Worm (Caenorhabditis elegans): ENCODE data around the gene pisy-1.

Gene pisy-1

ce11 chrII:12738284-12739201 is at the start of gene pisy-1:
TSS of gene pisy-1 (minus strand) at chrII:12738334.
- TF ChIP-seq ztf-26 (tag; optimal IDR thresholded peaks at IDR 0.05): no peak
- TF ChIP-seq F10E7.11 (tag; optimal IDR thresholded peaks at IDR 0.05): no peak
- TF ChIP-seq fkh-3 (tag; optimal IDR thresholded peaks at IDR 0.05): no peak
- no peak for TF ChIP-seq akir-1 (GFP tag; optimal IDR thresholded peaks at IDR 0.05)
- peak; percentile 31 for TF ChIP-seq snpc-1.3 (tag; optimal IDR thresholded peaks at IDR 0.05; ENCODE audit: insufficient read depth)
- peak; percentile 18 for TF ChIP-seq athp-1 (tag; optimal IDR thresholded peaks at IDR 0.05)
- no peak for TF ChIP-seq snpc-3.4 (tag; optimal IDR thresholded peaks at IDR 0.05)
- TF ChIP-seq nhr-27 (tag; optimal IDR thresholded peaks at IDR 0.05): no peak
- no peak for TF ChIP-seq F49E8.2 (tag; optimal IDR thresholded peaks at IDR 0.05; ENCODE audit: insufficient read depth)
- no peak for TF ChIP-seq aptf-2 (GFP tag; conservative IDR thresholded peaks at IDR 0.05)
- no peak for TF ChIP-seq K11D2.4 (GFP tag; IDR thresholded peaks at IDR 0.05)
- no peak for TF ChIP-seq madf-8 (GFP tag; conservative IDR thresholded peaks at IDR 0.05)
- TF ChIP-seq rpc-1 (optimal IDR thresholded peaks at IDR 0.05): no peak
- no peak for TF ChIP-seq rpc-1 (tag; optimal IDR thresholded peaks at IDR 0.05)
- peak; percentile 16; the same call in 1 of the 2 replicates for TF ChIP-seq pbrm-1 (GFP tag; IDR thresholded peaks at IDR 0.05)
- no peak for TF ChIP-seq pha-4 (tag; optimal IDR thresholded peaks at IDR 0.05)
- TF ChIP-seq ccch-3 (GFP tag; optimal IDR thresholded peaks at IDR 0.05): no peak
- no peak for TF ChIP-seq let-607 (tag; optimal IDR thresholded peaks at IDR 0.05)
- TF ChIP-seq snpc-4 (GFP tag; optimal IDR thresholded peaks at IDR 0.05): no peak
- TF ChIP-seq snpc-4 (tag; optimal IDR thresholded peaks at IDR 0.05): no peak
- TF ChIP-seq repo-1 (tag; optimal IDR thresholded peaks at IDR 0.05): no peak
- peak; percentile 58; the same call in 1 of the 2 replicates for TF ChIP-seq Y79H2A.3 (GFP tag; conservative IDR thresholded peaks at IDR 0.05)
- no peak for TF ChIP-seq xnd-1 (tag; optimal IDR thresholded peaks at IDR 0.05)
- no peak for TF ChIP-seq lir-1 (GFP tag; conservative IDR thresholded peaks at IDR 0.05)
- TF ChIP-seq lin-26 (GFP tag; IDR thresholded peaks at IDR 0.05): 0 out of 2 replicates have a peak, but pooled peaks have one; percentile 44
- TF ChIP-seq mel-28 (tag; optimal IDR thresholded peaks at IDR 0.05; ENCODE audit: borderline replicate concordance): no peak
- no peak for TF ChIP-seq ceh-79 (tag; optimal IDR thresholded peaks at IDR 0.05)
- TF ChIP-seq F52B5.7 (tag; optimal IDR thresholded peaks at IDR 0.05): no peak
- TF ChIP-seq zim-3 (tag; optimal IDR thresholded peaks at IDR 0.05): no peak
- TF ChIP-seq rec-8 (tag; optimal IDR thresholded peaks at IDR 0.05): no peak
- TF ChIP-seq Y95B8A.8 (GFP tag; IDR thresholded peaks at IDR 0.05): no peak
- no peak for TF ChIP-seq Y53F4B.3 (GFP tag; IDR thresholded peaks at IDR 0.05)
- no peak for TF ChIP-seq Y56A3A.18 (GFP tag; IDR thresholded peaks at IDR 0.05)
- TF ChIP-seq ZK185.1 (tag; optimal IDR thresholded peaks at IDR 0.05; ENCODE audit: poor library complexity, severe bottlenecking): no peak
- TF ChIP-seq hmg-1.2 (GFP tag; IDR thresholded peaks at IDR 0.05): no peak
- TF ChIP-seq B0035.1 (tag; optimal IDR thresholded peaks at IDR 0.05): no peak
- TF ChIP-seq egl-18 (GFP tag; IDR thresholded peaks at IDR 0.05): 0 out of 2 replicates have a peak, but pooled peaks have one; percentile 44
- no peak for TF ChIP-seq snpc-1.1 (tag; optimal IDR thresholded peaks at IDR 0.05; ENCODE audit: insufficient read depth)
- no peak for TF ChIP-seq bed-1 (GFP tag; IDR thresholded peaks at IDR 0.05)
- no peak for TF ChIP-seq tbp1 (GFP tag; optimal IDR thresholded peaks at IDR 0.05)
- TF ChIP-seq ztf-28 (GFP tag; IDR thresholded peaks at IDR 0.05): no peak
- TF ChIP-seq C06A6.2 (GFP tag; conservative IDR thresholded peaks at IDR 0.05): no peak
- TF ChIP-seq tbx-9 (tag; optimal IDR thresholded peaks at IDR 0.05; ENCODE audit: borderline replicate concordance): no peak
- TF ChIP-seq dpff-1 (tag; optimal IDR thresholded peaks at IDR 0.05): no peak
- no peak for TF ChIP-seq C17E4.6 (GFP tag; IDR thresholded peaks at IDR 0.05)
- 0 out of 2 replicates have a peak, but pooled peaks have one; percentile 44 for TF ChIP-seq hsf-1 (GFP tag; IDR thresholded peaks at IDR 0.05)

Data from whole organism, young adult.